Worm (Caenorhabditis elegans): ENCODE results near the gene C07G1.15.

DNA sequence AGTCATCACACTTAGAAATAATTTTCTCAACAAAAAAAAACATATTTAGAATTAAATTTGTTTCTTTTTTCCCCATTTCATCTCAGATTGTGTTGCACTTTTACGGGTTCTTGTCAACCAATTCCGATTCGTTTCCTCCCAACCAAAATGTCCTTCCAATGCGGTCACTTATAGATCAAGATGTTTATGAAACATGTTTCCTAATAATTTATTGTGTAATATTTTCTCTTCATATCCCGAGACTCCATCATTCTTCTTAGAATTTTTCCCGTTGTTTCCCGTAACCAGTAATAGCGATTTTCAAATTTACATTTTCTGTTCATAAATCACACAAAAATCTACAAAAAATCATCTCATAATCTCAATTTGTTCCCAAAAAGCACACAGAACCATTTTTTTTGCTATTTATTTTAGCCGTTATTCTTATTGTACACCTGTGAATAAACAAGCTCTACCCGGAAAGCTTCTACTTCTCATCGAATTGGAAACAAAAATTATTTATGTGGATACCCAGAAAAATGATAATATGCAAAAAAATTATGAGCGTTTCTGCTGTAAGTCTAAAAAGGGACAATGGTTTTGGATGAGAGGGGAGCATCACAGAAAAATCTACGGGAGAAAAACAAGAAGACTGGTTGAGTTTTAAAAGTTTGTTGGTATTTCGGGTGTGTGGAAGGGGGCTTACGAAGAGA is 18.8 kb downstream of the C07G1.15 start:
- TF ChIP-seq lsy-2 (tag; optimal IDR thresholded peaks at IDR 0.05) = no peak
- no peak for TF ChIP-seq elt-1 (tag; optimal IDR thresholded peaks at IDR 0.05; ENCODE audit: borderline replicate concordance, insufficient read depth)
- no peak for TF ChIP-seq mep-1 (tag; optimal IDR thresholded peaks at IDR 0.05)
- TF ChIP-seq unc-39 (tag; optimal IDR thresholded peaks at IDR 0.05) = no peak
- TF ChIP-seq flh-1 (GFP tag; optimal IDR thresholded peaks at IDR 0.05) = no peak
- TF ChIP-seq nhr-237 (tag; optimal IDR thresholded peaks at IDR 0.05) = no peak
- TF ChIP-seq elt-3 (tag; optimal IDR thresholded peaks at IDR 0.05) = no peak
